Worm (Caenorhabditis elegans) whole organism, L4 larva: ENCODE data around the gene fcd-2.

ENCODE experiments used
- Y48G9A.11 ChIP-seq: fragments of 200-800 bp; sonication (Bioruptor generic); IDR thresholded peaks from 2 replicates; pipeline ENCODE4 v1.3.6; 2022; ENCODE audit warnings: missing genetic modification reagents, missing genetic modification characterization, missing compliant biosample characterization
- aly-2 ChIP-seq: sonication (generic microtip); optimal IDR thresholded peaks from 2 replicates; lab custom pipeline; 2018; ENCODE audit warnings: missing biosample characterization, missing genetic modification characterization
- ctbp-1 ChIP-seq: fragments of 200-800 bp; sonication (Bioruptor generic); IDR thresholded peaks from 2 replicates; pipeline ENCODE4 v1.3.6; 2022; ENCODE audit warnings: missing genetic modification reagents, missing genetic modification characterization, missing compliant biosample characterization
- jun-1 ChIP-seq: fragments of 150-350 bp; optimal IDR thresholded peaks from 2 replicates; lab custom pipeline; 2014; ENCODE audit warnings: missing biosample characterization, missing genetic modification reagents, missing genetic modification characterization
- mdl-1 ChIP-seq, 2 experiments: fragments of 150-350 bp in 1 of 2; sonication (generic microtip) in 1 of 2; optimal IDR thresholded peaks; 2 replicates each; lab custom pipeline; 2014 to 2017; ENCODE audit warnings: missing biosample characterization in 2 of 2, missing genetic modification characterization in 2 of 2
- nhr-10 ChIP-seq: fragments of 150-350 bp; optimal IDR thresholded peaks from 2 replicates; lab custom pipeline; 2014; ENCODE audit warnings: missing biosample characterization, missing genetic modification characterization
- nhr-237 ChIP-seq: sonication (generic microtip); optimal IDR thresholded peaks from 2 replicates; lab custom pipeline; 2017; ENCODE audit warnings: missing biosample characterization, missing genetic modification characterization
- nhr-28 ChIP-seq: fragments of 150-350 bp; optimal IDR thresholded peaks from 2 replicates; lab custom pipeline; 2014; ENCODE audit warnings: missing biosample characterization, missing genetic modification characterization
- nhr-76 ChIP-seq: fragments of 150-350 bp; optimal IDR thresholded peaks from 2 replicates; lab custom pipeline; 2014; ENCODE audit warnings: missing biosample characterization, missing genetic modification characterization

ce11 chrIV:15008200-15008599, 17.3 kb upstream of the fcd-2 start:
- TF ChIP-seq ctbp-1 (GFP tag; lab: Robert Waterston, UW) (no peak), nhr-28 (tag; lab: Kevin White, UChicago) (no peak), nhr-10 (tag; lab: Kevin White, UChicago) (no peak), nhr-237 (tag; lab: Kevin White, UChicago) (no peak), aly-2 (tag; lab: Kevin White, UChicago) (no peak), mdl-1 (tag; optimal IDR thresholded peaks at IDR 0.05; lab: Kevin White, UChicago) (no peak), jun-1 (tag; lab: Kevin White, UChicago) (no peak), nhr-76 (tag; lab: Kevin White, UChicago) (no peak), Y48G9A.11 (GFP tag; lab: Robert Waterston, UW) (no peak)
